Worm (Caenorhabditis elegans) whole organism, mixed stage, embryonic: ENCODE data around the gene acr-10.

Source experiments
- M03D4.4 ChIP-seq: sonication (generic microtip); optimal IDR thresholded peaks from 2 replicates; lab custom pipeline; 2017; ENCODE audit warnings: mild to moderate bottlenecking, missing genetic modification characterization, missing compliant biosample characterization
- blmp-1 ChIP-seq: fragments of 150-350 bp; optimal IDR thresholded peaks from 2 replicates; lab custom pipeline; 2014; ENCODE audit warnings: missing biosample characterization, missing genetic modification characterization
- ceh-83 ChIP-seq: fragments of 200-800 bp; sonication (Bioruptor generic); optimal IDR thresholded peaks from 2 replicates; lab custom pipeline; 2018; ENCODE audit warnings: mild to moderate bottlenecking, missing genetic modification characterization, missing compliant biosample characterization
- cnd-1 ChIP-seq: fragments of 200-800 bp; sonication (Bioruptor generic); optimal IDR thresholded peaks from 2 replicates; lab custom pipeline; 2018; ENCODE audit warnings: mild to moderate bottlenecking, missing genetic modification characterization, missing compliant biosample characterization
- drap-1 ChIP-seq: fragments of 200-800 bp; sonication (Bioruptor generic); optimal IDR thresholded peaks from 3 replicates; lab custom pipeline; 2018; ENCODE audit warnings: mild to moderate bottlenecking, missing genetic modification characterization, missing compliant biosample characterization
- lsy-2 ChIP-seq: fragments of 150-350 bp; optimal IDR thresholded peaks from 2 replicates; lab custom pipeline; 2014; ENCODE audit warnings: missing biosample characterization, missing genetic modification characterization
- nhr-12 ChIP-seq: fragments of 150-350 bp; optimal IDR thresholded peaks from 2 replicates; lab custom pipeline; 2014; ENCODE audit warnings: missing biosample characterization, missing genetic modification characterization
- nhr-237 ChIP-seq: fragments of 150-350 bp; optimal IDR thresholded peaks from 2 replicates; lab custom pipeline; 2014; ENCODE audit warnings: missing biosample characterization, missing genetic modification characterization
- pha-4 ChIP-seq: fragments of 150-350 bp; optimal IDR thresholded peaks from 2 replicates; lab custom pipeline; 2018; ENCODE audit warnings: missing biosample characterization, missing genetic modification reagents, missing genetic modification characterization
- snpc-4 ChIP-seq: fragments of 150-350 bp; optimal IDR thresholded peaks from 2 replicates; lab custom pipeline; 2014; ENCODE audit warnings: missing biosample characterization, missing genetic modification characterization
- unc-39 ChIP-seq: fragments of 150-350 bp; optimal IDR thresholded peaks from 2 replicates; lab custom pipeline; 2014; ENCODE audit warnings: missing biosample characterization, missing genetic modification characterization
- unc-62 ChIP-seq: fragments of 150-350 bp; optimal IDR thresholded peaks from 2 replicates; lab custom pipeline; 2014; ENCODE audit warnings: missing biosample characterization, missing genetic modification reagents, missing genetic modification characterization
- ztf-11 ChIP-seq: fragments of 150-350 bp; optimal IDR thresholded peaks from 2 replicates; lab custom pipeline; 2014; ENCODE audit warnings: missing biosample characterization, missing genetic modification characterization

DNA sequence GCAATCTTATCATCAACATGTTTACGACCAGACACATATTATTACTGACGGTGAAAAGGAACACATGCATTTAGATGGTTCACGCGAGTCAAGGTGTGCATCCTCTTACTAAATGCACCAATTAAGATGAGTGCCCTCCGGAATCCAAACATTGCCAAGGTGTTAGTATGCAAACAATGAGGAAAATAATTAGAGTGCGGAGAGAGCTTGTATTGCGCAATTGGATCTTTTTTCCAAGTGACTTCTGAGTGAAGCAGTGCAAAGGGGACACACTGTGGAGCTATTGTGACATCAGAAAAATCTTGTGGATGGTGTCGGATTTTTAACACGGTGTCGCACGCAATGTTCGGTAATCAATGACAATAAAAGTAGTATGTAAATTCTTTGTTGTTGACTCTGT, 44.8 kb upstream of the acr-10 start:
- TF ChIP-seq pha-4 (tag; lab: Kevin White, UChicago) (no peak), blmp-1 (tag; lab: Kevin White, UChicago) (no peak), lsy-2 (tag; lab: Kevin White, UChicago) (no peak), snpc-4 (no peak), ztf-11 (tag; lab: Kevin White, UChicago) (no peak), nhr-12 (tag; lab: Kevin White, UChicago) (no peak), unc-39 (tag; lab: Kevin White, UChicago) (no peak), ceh-83 (no peak), nhr-237 (no peak), unc-62 (GFP tag; lab: Kevin White, UChicago) (no peak), drap-1 (GFP tag; lab: Kevin White, UChicago) (no peak), cnd-1 (tag; lab: Kevin White, UChicago) (no peak), M03D4.4 (tag; lab: Kevin White, UChicago) (no peak)
